Fruit fly (Drosophila melanogaster): ENCODE data around the gene moon.

DNA sequence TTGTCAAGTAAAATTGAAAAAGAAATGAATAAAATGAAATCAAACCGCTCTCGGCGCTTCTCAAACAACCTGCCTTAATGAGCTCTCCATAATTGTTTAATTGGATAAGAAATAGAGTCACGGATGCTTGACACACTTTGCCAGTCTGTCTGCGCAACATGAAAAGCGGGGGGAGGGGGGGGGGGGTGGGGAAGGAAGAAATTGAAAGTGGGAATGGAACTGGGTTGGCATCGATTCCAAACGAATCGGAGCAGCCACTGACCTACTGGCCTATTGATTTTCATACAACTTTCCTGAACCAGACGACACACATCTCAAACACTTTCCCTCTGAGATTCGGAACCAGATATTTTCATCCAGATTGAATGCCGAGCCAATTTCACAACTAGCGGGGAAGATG, 34.3 kb upstream of the moon start, which contains the start of gene CG2750:
- TF ChIP-seq psq (optimal IDR thresholded peaks at IDR 0.05): no peak
- no peak for TF ChIP-seq Myc (optimal IDR thresholded peaks at IDR 0.05)
